Worm (Caenorhabditis elegans) whole organism, dauer: Measurements from ENCODE around the gene F18E9.7.
"Not testable (repeated sequence)": the region's sequence is repeated elsewhere in the genome, so short reads cannot be mapped to it uniquely, and the experiment has no call there.

ENCODE experiments used
- unc-62 ChIP-seq: sonication (generic microtip); optimal IDR thresholded peaks from 2 replicates; lab custom pipeline; 2017; ENCODE audit warnings: missing biosample characterization, missing genetic modification reagents, missing genetic modification characterization

The F18E9.7 gene

ce11 chrX:8597647-8598046 is at the start of gene F18E9.7:
TSS of gene F18E9.7 (minus strand) at chrX:8597747.
- TF ChIP-seq unc-62: no peak

ce11 chrX:8646997-8647396 is 49.5 kb upstream of the F18E9.7 start, which contains the start of gene F12D9.2:
TSS of gene F12D9.2 (minus strand) at chrX:8647097.
- TF ChIP-seq unc-62: no peak

- TF ChIP-seq unc-62: no peak
These were observed 48.7 kb upstream of the F18E9.7 start for ce11 chrX:8646287-8646686.

- TF ChIP-seq unc-62: no peak
These were observed 46.3 kb upstream of the F18E9.7 start, which contains the start of gene stg-2 for ce11 chrX:8643817-8644216. TSS of gene stg-2 (minus strand) at chrX:8643917.

ce11 chrX:8640654-8641053 is 43.1 kb upstream of the F18E9.7 start:
- no peak for TF ChIP-seq unc-62

- no peak for TF ChIP-seq unc-62
These were observed 41.2 kb upstream of the F18E9.7 start for ce11 chrX:8638679-8639184.

ce11 chrX:8625090-8625489 is 27.5 kb upstream of the F18E9.7 start, which contains the start of gene K01A12.3:
TSS of gene K01A12.3 (minus strand) at chrX:8625190.
- TF ChIP-seq unc-62: no peak

- no peak for TF ChIP-seq unc-62
These were observed 26.5 kb upstream of the F18E9.7 start for ce11 chrX:8623840-8624591.

- no peak for TF ChIP-seq unc-62
These were observed 15.5 kb upstream of the F18E9.7 start, which contains the start of gene K01A12.2 for ce11 chrX:8613053-8613452. TSS of gene K01A12.2 (plus strand) at chrX:8613353.

- no peak for TF ChIP-seq unc-62
These were observed 14.7 kb upstream of the F18E9.7 start for ce11 chrX:8612278-8612677.

- not testable (repeated sequence) for TF ChIP-seq unc-62
These were observed 13.1 kb upstream of the F18E9.7 start, which contains the start of gene K01A12.4 for ce11 chrX:8610606-8611005. TSS of gene K01A12.4 (plus strand) at chrX:8610906.

- no peak for TF ChIP-seq unc-62
These were observed 11.2 kb upstream of the F18E9.7 start for ce11 chrX:8608756-8609155.

ce11 chrX:8605005-8605404 is 7.5 kb upstream of the F18E9.7 start, which contains the start of the genes H35N09.2 and H35N09.1:
TSS of gene H35N09.2 (minus strand) at chrX:8605058.
TSS of gene H35N09.1 (plus strand) at chrX:8605339.
- TF ChIP-seq unc-62: no peak

- no peak for TF ChIP-seq unc-62
These were observed 6.6 kb upstream of the F18E9.7 start for ce11 chrX:8604160-8604559.

ce11 chrX:8602722-8603427 is 5.3 kb upstream of the F18E9.7 start:
- no peak for TF ChIP-seq unc-62

- TF ChIP-seq unc-62: no peak
These were observed 3.7 kb upstream of the F18E9.7 start, which contains the start of gene F18E9.1 for ce11 chrX:8601235-8601634. TSS of gene F18E9.1 (plus strand) at chrX:8601535.

ce11 chrX:8599725-8600124 is 2.2 kb upstream of the F18E9.7 start:
- no peak for TF ChIP-seq unc-62
